Fruit fly (Drosophila melanogaster) whole organism, wandering third instar larva: ENCODE measurements around the gene SCAR.

Experiments used
- Rel ChIP-seq, 2 experiments: fragments of 200-800 bp; sonication (Bioruptor generic) in 1 of 2; optimal IDR thresholded peaks; 2 replicates in 1 of 2; 3 replicates in 1 of 2; lab custom pipeline; 2016 to 2019; ENCODE audit warnings: mild to moderate bottlenecking in 2 of 2, missing biosample characterization in 2 of 2, missing genetic modification characterization in 2 of 2, moderate library complexity in 1 of 2
- br ChIP-seq: fragments of 200-800 bp; sonication (Bioruptor generic); optimal IDR thresholded peaks from 2 replicates; lab custom pipeline; 2016; ENCODE audit warnings: missing biosample characterization, missing genetic modification characterization
- h ChIP-seq: fragments of 200-800 bp; sonication (Bioruptor generic); optimal IDR thresholded peaks from 3 replicates; lab custom pipeline; 2016; ENCODE audit warnings: missing biosample characterization, mild to moderate bottlenecking, missing genetic modification characterization
- psq ChIP-seq: fragments of 200-800 bp; sonication (Bioruptor generic); optimal IDR thresholded peaks from 3 replicates; lab custom pipeline; 2017; ENCODE audit warnings: missing biosample characterization, mild to moderate bottlenecking, missing genetic modification characterization, moderate library complexity

DNA sequence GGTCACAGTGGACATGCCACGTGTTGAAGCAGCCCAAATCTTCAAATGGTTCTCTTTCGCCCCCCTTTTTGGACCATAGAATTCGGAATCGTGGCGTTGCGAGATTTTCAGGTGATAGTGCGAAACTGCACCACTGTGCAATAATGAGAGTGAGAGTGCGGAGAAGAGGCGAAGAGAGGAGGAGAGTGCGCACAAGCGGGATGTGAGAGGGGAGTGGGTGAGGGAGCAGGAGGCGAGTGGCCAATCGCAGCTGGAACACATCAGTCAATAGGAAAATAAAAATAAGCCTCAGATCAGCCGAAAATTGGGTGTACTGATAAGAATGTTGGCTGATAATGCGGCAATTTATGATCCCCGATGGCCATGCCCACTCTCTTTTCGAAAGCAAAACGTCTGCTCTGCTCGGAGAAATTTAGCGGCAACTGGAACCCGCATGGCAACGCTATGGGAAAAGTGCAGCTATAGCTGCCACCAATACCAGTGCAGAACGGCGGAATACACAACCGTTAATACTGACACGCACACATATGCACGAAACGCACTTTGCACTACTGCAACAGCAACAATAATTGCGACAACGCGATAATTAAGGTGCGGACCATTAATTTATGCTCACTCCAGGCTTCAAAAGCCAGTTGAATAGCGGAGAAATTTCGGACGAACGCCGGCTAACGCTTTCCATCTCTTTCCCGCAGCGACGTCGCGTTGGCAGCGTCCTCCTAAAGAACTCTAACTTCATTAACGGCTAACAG is 9.1 kb upstream of the SCAR start:
- TF ChIP-seq br (no peak), psq (GFP tag; lab: Kevin White, UChicago) (peak; percentile 44), Rel (GFP tag; optimal IDR thresholded peaks at IDR 0.05; lab: Kevin White, UChicago) (no peak), Rel (tag; optimal IDR thresholded peaks at IDR 0.05; lab: Kevin White, UChicago) (peak; percentile 51), h (GFP tag; lab: Kevin White, UChicago) (peak; percentile 47)
